Fruit fly (Drosophila melanogaster) whole organism, pupa: ENCODE measurements around the gene Sfp84E.

Source experiments
- CG12605 ChIP-seq: fragments of 200-800 bp; sonication (Bioruptor generic); IDR thresholded peaks from 2 replicates; pipeline ENCODE4 v1.3.6; 2022; ENCODE audit warnings: missing biosample characterization, missing genetic modification characterization
- CG15710 ChIP-seq: fragments of 200-800 bp; sonication (Bioruptor generic); optimal IDR thresholded peaks from 2 replicates; lab custom pipeline; 2018; ENCODE audit warnings: missing biosample characterization, mild to moderate bottlenecking, missing genetic modification characterization, moderate library complexity
- CG32121 ChIP-seq: fragments of 200-800 bp; sonication (Bioruptor generic); IDR thresholded peaks from 2 replicates; pipeline ENCODE4 v1.3.6; 2022; ENCODE audit warnings: missing biosample characterization, missing genetic modification characterization
- CG4496 ChIP-seq: fragments of 200-800 bp; sonication (Bioruptor generic); IDR thresholded peaks from 3 replicates; pipeline ENCODE4 v1.3.6; 2022; ENCODE audit warnings: missing biosample characterization, missing genetic modification characterization
- CG8159 ChIP-seq: fragments of 200-800 bp; sonication (Bioruptor generic); optimal IDR thresholded peaks from 3 replicates; lab custom pipeline; 2018; ENCODE audit warnings: missing biosample characterization, mild to moderate bottlenecking, missing genetic modification characterization, moderate library complexity
- CG8301 ChIP-seq: fragments of 200-800 bp; sonication (Bioruptor generic); optimal IDR thresholded peaks from 2 replicates; lab custom pipeline; 2018; ENCODE audit warnings: missing biosample characterization, mild to moderate bottlenecking, missing genetic modification characterization
- EcR ChIP-seq: fragments of 200-800 bp; sonication (Bioruptor generic); optimal IDR thresholded peaks from 3 replicates; lab custom pipeline; 2019; ENCODE audit warnings: missing biosample characterization, missing genetic modification characterization, mild to moderate bottlenecking, moderate library complexity, missing genetic modification reagents
- Ets98B ChIP-seq: fragments of 200-800 bp; sonication (Bioruptor generic); IDR thresholded peaks from 2 replicates; pipeline ENCODE4 v1.3.6; 2022; ENCODE audit warnings: missing biosample characterization, missing genetic modification characterization
- Pif1A ChIP-seq: fragments of 200-800 bp; sonication (Bioruptor generic); optimal IDR thresholded peaks from 3 replicates; lab custom pipeline; 2016; ENCODE audit warnings: missing biosample characterization, missing genetic modification characterization
- fd96Ca ChIP-seq: fragments of 200-800 bp; sonication (Bioruptor generic); IDR thresholded peaks from 3 replicates; pipeline ENCODE4 v1.3.6; 2022; ENCODE audit warnings: missing biosample characterization, missing genetic modification characterization

dm6 chr3R:7995722-7996121, 15.6 kb upstream of the Sfp84E start, which contains the start of gene Elovl7:
- TF ChIP-seq CG8301 (tag; lab: Kevin White, UChicago) (no peak), CG12605 (no peak), fd96Ca (GFP tag; lab: Robert Waterston, UW) (no peak), Pif1A (GFP tag; lab: Kevin White, UChicago) (no peak), CG4496 (no peak), CG15710 (tag; lab: Kevin White, UChicago) (no peak), EcR (GFP tag; lab: Kevin White, UChicago) (peak; percentile 41), CG32121 (GFP tag; lab: Robert Waterston, UW) (no peak), CG8159 (tag; lab: Kevin White, UChicago) (no peak), Ets98B (no peak)
